Worm (Caenorhabditis elegans) whole organism, late embryonic: ENCODE measurements around the gene gst-1.

Experiments used
- F13H6.1 ChIP-seq: sonication (generic microtip); optimal IDR thresholded peaks from 2 replicates; lab custom pipeline; 2016; ENCODE audit warnings: missing genetic modification characterization, missing compliant biosample characterization
- K02D7.2 ChIP-seq: sonication (generic microtip); optimal IDR thresholded peaks from 2 replicates; lab custom pipeline; 2017; ENCODE audit warnings: mild to moderate bottlenecking, missing genetic modification characterization, missing compliant biosample characterization
- T23F11.4 ChIP-seq: fragments of 200-800 bp; sonication (Bioruptor generic); optimal IDR thresholded peaks from 2 replicates; lab custom pipeline; 2018; ENCODE audit warnings: mild to moderate bottlenecking, missing genetic modification characterization, missing compliant biosample characterization
- ama-1 ChIP-seq: fragments of 150-350 bp; optimal IDR thresholded peaks from 2 replicates; lab custom pipeline; 2014
- ceh-2 ChIP-seq: sonication (generic microtip); optimal IDR thresholded peaks from 2 replicates; lab custom pipeline; 2016; ENCODE audit warnings: missing genotype, missing genetic modification characterization, missing compliant biosample characterization
- ceh-22 ChIP-seq: sonication (generic microtip); optimal IDR thresholded peaks from 2 replicates; lab custom pipeline; 2017; ENCODE audit warnings: missing biosample characterization, missing genetic modification characterization
- ceh-45 ChIP-seq: fragments of 200-800 bp; sonication (Bioruptor generic); IDR thresholded peaks from 2 replicates; pipeline ENCODE4 v1.3.6; 2022; ENCODE audit warnings: missing genetic modification reagents, missing genetic modification characterization, missing compliant biosample characterization
- ceh-9 ChIP-seq: sonication (generic microtip); optimal IDR thresholded peaks from 2 replicates; lab custom pipeline; 2016; ENCODE audit warnings: mild to moderate bottlenecking, missing genetic modification characterization, inconsistent platforms, missing compliant biosample characterization
- che-1 ChIP-seq: sonication (generic microtip); optimal IDR thresholded peaks from 2 replicates; lab custom pipeline; 2016; ENCODE audit warnings: mild to moderate bottlenecking, missing genetic modification characterization, missing compliant biosample characterization
- elt-2 ChIP-seq: sonication (generic microtip); optimal IDR thresholded peaks from 2 replicates; lab custom pipeline; 2016; ENCODE audit warnings: missing genetic modification reagents, missing genetic modification characterization, missing compliant biosample characterization
- gmeb-2 ChIP-seq: sonication (generic microtip); optimal IDR thresholded peaks from 2 replicates; lab custom pipeline; 2016; ENCODE audit warnings: missing genetic modification characterization, inconsistent platforms, missing compliant biosample characterization
- hlh-15 ChIP-seq: sonication (generic microtip); optimal IDR thresholded peaks from 2 replicates; lab custom pipeline; 2016; ENCODE audit warnings: missing genetic modification characterization, missing compliant biosample characterization
- hlh-30 ChIP-seq: sonication (generic microtip); optimal IDR thresholded peaks from 2 replicates; lab custom pipeline; 2017; ENCODE audit warnings: antibody characterized with exemption, missing genetic modification characterization, missing compliant biosample characterization; ENCODE audit not compliant: insufficient read depth
- hlh-6 ChIP-seq: sonication (generic microtip); optimal IDR thresholded peaks from 2 replicates; lab custom pipeline; 2016; ENCODE audit warnings: missing genotype, missing genetic modification characterization, missing compliant biosample characterization
- hlh-8 ChIP-seq: sonication (generic microtip); optimal IDR thresholded peaks from 2 replicates; lab custom pipeline; 2016; ENCODE audit warnings: missing genotype, missing genetic modification characterization, missing compliant biosample characterization
- mec-3 ChIP-seq: sonication (generic microtip); optimal IDR thresholded peaks from 2 replicates; lab custom pipeline; 2016; ENCODE audit warnings: borderline replicate concordance, missing genetic modification characterization, missing compliant biosample characterization
- nfya-1 ChIP-seq: sonication (generic microtip); optimal IDR thresholded peaks from 2 replicates; lab custom pipeline; 2017; ENCODE audit warnings: missing genetic modification characterization, mild to moderate bottlenecking, missing compliant biosample characterization, antibody characterized with exemption, moderate library complexity
- nhr-11 ChIP-seq: fragments of 150-350 bp; optimal IDR thresholded peaks from 2 replicates; lab custom pipeline; 2014; ENCODE audit warnings: missing biosample characterization, missing genetic modification characterization
- nhr-232 ChIP-seq: sonication (generic microtip); optimal IDR thresholded peaks from 2 replicates; lab custom pipeline; 2016; ENCODE audit warnings: missing genetic modification characterization, missing compliant biosample characterization
- npax-4 ChIP-seq: sonication (generic microtip); optimal IDR thresholded peaks from 2 replicates; lab custom pipeline; 2016; ENCODE audit warnings: missing genetic modification characterization, missing compliant biosample characterization
- odd-2 ChIP-seq: sonication (generic microtip); optimal IDR thresholded peaks from 2 replicates; lab custom pipeline; 2017; ENCODE audit warnings: antibody characterized with exemption, mild to moderate bottlenecking, missing genetic modification characterization, missing compliant biosample characterization
- pat-9 ChIP-seq: fragments of 200-800 bp; sonication (Bioruptor generic); optimal IDR thresholded peaks from 2 replicates; lab custom pipeline; 2018; ENCODE audit warnings: mild to moderate bottlenecking, missing genetic modification characterization, moderate library complexity, missing compliant biosample characterization
- pax-1 ChIP-seq: fragments of 150-350 bp; optimal IDR thresholded peaks from 2 replicates; lab custom pipeline; 2014; ENCODE audit warnings: missing biosample characterization, missing genetic modification characterization
- pha-2 ChIP-seq: sonication (generic microtip); optimal IDR thresholded peaks from 2 replicates; lab custom pipeline; 2017; ENCODE audit warnings: mild to moderate bottlenecking, missing genetic modification characterization, missing compliant biosample characterization
- pqm-1 ChIP-seq: sonication (generic microtip); optimal IDR thresholded peaks from 2 replicates; lab custom pipeline; 2016; ENCODE audit warnings: missing genetic modification characterization, missing compliant biosample characterization
- pros-1 ChIP-seq: fragments of 150-350 bp; optimal IDR thresholded peaks from 2 replicates; lab custom pipeline; 2014; ENCODE audit warnings: missing biosample characterization, missing genetic modification reagents, missing genetic modification characterization
- sdc-2 ChIP-seq: sonication (generic microtip); optimal IDR thresholded peaks from 2 replicates; lab custom pipeline; 2016; ENCODE audit warnings: missing genotype, missing genetic modification characterization, missing compliant biosample characterization
- sox-4 ChIP-seq: sonication (generic microtip); optimal IDR thresholded peaks from 2 replicates; lab custom pipeline; 2017; ENCODE audit warnings: mild to moderate bottlenecking, missing genetic modification characterization, inconsistent platforms, missing compliant biosample characterization
- tbx-2 ChIP-seq: sonication (generic microtip); optimal IDR thresholded peaks from 2 replicates; lab custom pipeline; 2016; ENCODE audit warnings: missing genetic modification characterization, missing compliant biosample characterization
- zip-5 ChIP-seq: sonication (generic microtip); optimal IDR thresholded peaks from 2 replicates; lab custom pipeline; 2016; ENCODE audit warnings: missing genetic modification characterization, missing compliant biosample characterization
- ztf-16 ChIP-seq: sonication (generic microtip); optimal IDR thresholded peaks from 2 replicates; lab custom pipeline; 2017; ENCODE audit warnings: missing genetic modification characterization, missing compliant biosample characterization

The gst-1 gene

ce11 chrIII:9104060-9104459 lies 44.9 kb downstream of the gst-1 start (continued):
- no peak for TF ChIP-seq ama-1
- TF ChIP-seq hlh-8 (tag; lab: Kevin White, UChicago) = no peak
- no peak for TF ChIP-seq F13H6.1 (tag; lab: Kevin White, UChicago)
- no peak for TF ChIP-seq T23F11.4 (GFP tag; lab: Kevin White, UChicago)
- TF ChIP-seq hlh-15 (tag; lab: Kevin White, UChicago) = no peak
- no peak for TF ChIP-seq npax-4 (tag; lab: Kevin White, UChicago)
- TF ChIP-seq nhr-11 = no peak
- TF ChIP-seq mec-3 (tag; lab: Kevin White, UChicago) = no peak
- TF ChIP-seq pqm-1 (tag; lab: Kevin White, UChicago) = no peak
- peak; percentile 26 for TF ChIP-seq ztf-16 (tag; lab: Kevin White, UChicago)
- no peak for TF ChIP-seq pax-1
- peak; percentile 40 for TF ChIP-seq pha-2 (tag; lab: Kevin White, UChicago)
- no peak for TF ChIP-seq pros-1 (tag; lab: Kevin White, UChicago)
- TF ChIP-seq gmeb-2 = peak; percentile 32
- peak; percentile 62 for TF ChIP-seq sox-4 (tag; lab: Kevin White, UChicago)
- no peak for TF ChIP-seq zip-5 (tag; lab: Kevin White, UChicago)
- no peak for TF ChIP-seq nfya-1 (tag; lab: Kevin White, UChicago)
- no peak for TF ChIP-seq odd-2
- peak; percentile 55 for TF ChIP-seq che-1
- no peak for TF ChIP-seq sdc-2 (tag; lab: Kevin White, UChicago)
- peak; percentile 63; the same call in 1 of the 2 replicates for TF ChIP-seq ceh-45
- TF ChIP-seq, all 69 proteins: peak for 25

- TF ChIP-seq ceh-2 (tag; lab: Kevin White, UChicago) (no peak), hlh-30 (tag; lab: Kevin White, UChicago) (no peak), gmeb-2 (no peak), ceh-9 (no peak), K02D7.2 (no peak), sdc-2 (tag; lab: Kevin White, UChicago) (no peak)
Measured at ce11 chrIII:9105653-9106052, 46.5 kb downstream of the gst-1 start.

ce11 chrIII:9109172-9109571 lies 50.0 kb downstream of the gst-1 start, which contains the start of gene cya-1:
TSS of gene cya-1 (minus strand) at chrIII:9109272.
- TF ChIP-seq hlh-6 (tag; lab: Kevin White, UChicago) = no peak
- no peak for TF ChIP-seq hlh-15 (tag; lab: Kevin White, UChicago)
- TF ChIP-seq ceh-22 (tag; lab: Kevin White, UChicago) = no peak
- no peak for TF ChIP-seq tbx-2 (tag; lab: Kevin White, UChicago)
- TF ChIP-seq elt-2 = no peak
- TF ChIP-seq pat-9 (tag; lab: Kevin White, UChicago) = no peak

- TF ChIP-seq elt-2 = peak; percentile 6
- no peak for TF ChIP-seq nhr-232 (tag; lab: Kevin White, UChicago)
Measured at ce11 chrIII:9109726-9110125, 50.6 kb downstream of the gst-1 start.
